Worm (Caenorhabditis elegans): ENCODE results near the gene E01B7.2.

DNA sequence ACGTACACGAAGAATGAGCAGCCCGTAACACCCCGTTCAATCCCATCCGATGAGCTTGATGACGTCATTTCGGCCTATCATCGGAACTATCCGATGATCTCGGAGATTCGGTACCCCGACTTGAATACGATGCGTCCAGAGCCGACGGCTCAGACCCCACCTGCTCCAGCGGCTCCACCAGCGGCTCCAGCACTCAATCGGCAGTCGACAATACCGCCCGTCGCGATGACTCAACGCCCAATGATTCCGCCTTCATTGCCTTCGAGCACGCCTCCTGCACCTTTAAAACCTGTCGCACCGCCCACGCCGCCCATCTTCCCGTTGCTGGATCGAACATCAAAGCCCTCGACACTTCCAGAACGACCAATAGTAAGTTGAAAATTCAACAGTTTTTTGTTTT lies 6.6 kb downstream of the E01B7.2 start:
- TF ChIP-seq pqm-1 (tag; optimal IDR thresholded peaks at IDR 0.05) = no peak
- TF ChIP-seq aly-2 (tag; optimal IDR thresholded peaks at IDR 0.05) = no peak
